Fruit fly (Drosophila melanogaster): Measurements from ENCODE around the gene CG46339.
A peak's percentile ranks its signal among the peaks of the same experiment; 100 is the strongest.

Gene CG46339

DNA sequence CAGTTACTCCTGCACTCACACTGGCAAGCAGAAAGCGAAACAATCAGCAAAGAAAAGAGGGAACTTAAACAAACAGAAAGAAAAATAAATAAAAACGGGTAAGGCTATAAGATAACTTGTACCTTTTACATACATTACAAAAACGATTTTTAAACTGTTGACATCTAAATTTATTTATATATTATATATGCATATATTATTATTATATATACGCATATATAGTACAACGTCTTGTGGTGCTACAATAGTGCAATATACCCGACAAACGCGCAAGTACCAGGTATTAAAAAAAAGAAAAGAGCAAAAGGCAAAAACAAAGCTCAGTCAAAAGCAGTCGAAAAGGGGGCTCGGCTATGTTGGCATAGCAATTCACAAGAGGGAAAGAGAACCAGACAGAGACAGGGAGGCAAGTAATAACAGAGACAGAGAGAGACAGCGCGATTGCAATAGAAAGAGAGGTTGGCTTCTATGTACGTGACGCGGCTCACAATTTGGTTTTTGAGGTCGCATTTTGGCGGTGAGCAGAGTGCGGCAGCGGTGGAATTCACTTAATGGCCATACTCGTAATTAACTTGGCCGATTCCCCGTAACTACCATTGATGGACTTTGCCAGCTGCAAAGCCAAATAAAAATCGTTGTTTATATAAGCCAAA, 38.6 kb downstream of the CG46339 start (continued):
- TF ChIP-seq CG6163 (GFP tag; IDR thresholded peaks at IDR 0.05) (peak; percentile 97), fd85E (GFP tag; optimal IDR thresholded peaks at IDR 0.05) (peak; percentile 58), Met (GFP tag; optimal IDR thresholded peaks at IDR 0.05) (peak; percentile 75), Sox102F (GFP tag; optimal IDR thresholded peaks at IDR 0.05) (peak; percentile 91), Hr4 (GFP tag; optimal IDR thresholded peaks at IDR 0.05) (peak; percentile 71), OdsH (GFP tag; optimal IDR thresholded peaks at IDR 0.05) (peak; percentile 89), CG6808 (GFP tag; optimal IDR thresholded peaks at IDR 0.05) (peak; percentile 81), topi (GFP tag; optimal IDR thresholded peaks at IDR 0.05) (peak; percentile 77), cyc (GFP tag; optimal IDR thresholded peaks at IDR 0.05) (peak; percentile 72), lz (GFP tag; optimal IDR thresholded peaks at IDR 0.05) (peak; percentile 55), CG11902 (GFP tag; optimal IDR thresholded peaks at IDR 0.05) (peak; percentile 87), CG6854 (GFP tag; optimal IDR thresholded peaks at IDR 0.05) (peak; percentile 87), CG9139 (GFP tag; optimal IDR thresholded peaks at IDR 0.05) (peak; percentile 95), CG6276 (GFP tag; optimal IDR thresholded peaks at IDR 0.05) (peak; percentile 92), CG10669 (GFP tag; optimal IDR thresholded peaks at IDR 0.05) (peak; percentile 93), CG11294 (GFP tag; IDR thresholded peaks at IDR 0.05) (peak; percentile 83), eg (GFP tag; IDR thresholded peaks at IDR 0.05) (peak; percentile 98), CG10631 (GFP tag; optimal IDR thresholded peaks at IDR 0.05) (peak; percentile 90), Hr39 (GFP tag; optimal IDR thresholded peaks at IDR 0.05) (peak; percentile 68), Blimp-1 (GFP tag; optimal IDR thresholded peaks at IDR 0.05) (peak; percentile 77), salr (GFP tag; optimal IDR thresholded peaks at IDR 0.05) (peak; percentile 68 to 89), dac (GFP tag; optimal IDR thresholded peaks at IDR 0.05) (peak; percentile 74), ss (GFP tag; optimal IDR thresholded peaks at IDR 0.05) (peak; percentile 94 to 95), Eip75B (GFP tag; optimal IDR thresholded peaks at IDR 0.05) (peak; percentile 47), CG16779 (tag; optimal IDR thresholded peaks at IDR 0.05) (peak; percentile 91), CG8632 (GFP tag; optimal IDR thresholded peaks at IDR 0.05) (peak; percentile 96), CG32006 (GFP tag; optimal IDR thresholded peaks at IDR 0.05) (peak; percentile 90), svp (GFP tag) (peak; percentile 91), Ets21C (GFP tag; optimal IDR thresholded peaks at IDR 0.05) (peak; percentile 40), CG4318 (GFP tag; optimal IDR thresholded peaks at IDR 0.05) (peak; percentile 75), CG34406 (GFP tag; optimal IDR thresholded peaks at IDR 0.05) (peak; percentile 96)

DNA sequence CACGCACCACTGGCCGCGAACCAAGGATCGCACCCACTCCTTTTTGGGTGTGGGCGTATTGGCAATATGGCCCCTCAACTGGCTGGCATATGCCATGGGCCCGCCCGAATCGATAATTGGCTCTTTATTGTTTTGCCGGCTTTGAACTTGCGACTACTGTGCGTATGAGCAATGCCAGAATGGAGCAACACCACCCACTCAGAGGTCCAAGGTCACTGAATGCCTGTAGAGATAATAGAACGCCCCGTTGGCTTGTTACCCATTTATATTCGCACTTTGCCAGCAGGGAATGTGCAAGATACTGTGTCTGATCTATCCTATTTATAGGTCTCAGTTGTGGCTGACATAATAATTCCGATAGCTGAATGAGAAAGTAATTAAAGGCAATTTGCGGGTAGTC, 40.0 kb downstream of the CG46339 start:
- TF ChIP-seq CG6792 (GFP tag; optimal IDR thresholded peaks at IDR 0.05) (no peak), CG8632 (GFP tag; optimal IDR thresholded peaks at IDR 0.05) (no peak), CG9139 (GFP tag; optimal IDR thresholded peaks at IDR 0.05) (no peak), vri (GFP tag; optimal IDR thresholded peaks at IDR 0.05) (no peak), svp (GFP tag) (peak; percentile 55), cyc (GFP tag; optimal IDR thresholded peaks at IDR 0.05) (no peak)

DNA sequence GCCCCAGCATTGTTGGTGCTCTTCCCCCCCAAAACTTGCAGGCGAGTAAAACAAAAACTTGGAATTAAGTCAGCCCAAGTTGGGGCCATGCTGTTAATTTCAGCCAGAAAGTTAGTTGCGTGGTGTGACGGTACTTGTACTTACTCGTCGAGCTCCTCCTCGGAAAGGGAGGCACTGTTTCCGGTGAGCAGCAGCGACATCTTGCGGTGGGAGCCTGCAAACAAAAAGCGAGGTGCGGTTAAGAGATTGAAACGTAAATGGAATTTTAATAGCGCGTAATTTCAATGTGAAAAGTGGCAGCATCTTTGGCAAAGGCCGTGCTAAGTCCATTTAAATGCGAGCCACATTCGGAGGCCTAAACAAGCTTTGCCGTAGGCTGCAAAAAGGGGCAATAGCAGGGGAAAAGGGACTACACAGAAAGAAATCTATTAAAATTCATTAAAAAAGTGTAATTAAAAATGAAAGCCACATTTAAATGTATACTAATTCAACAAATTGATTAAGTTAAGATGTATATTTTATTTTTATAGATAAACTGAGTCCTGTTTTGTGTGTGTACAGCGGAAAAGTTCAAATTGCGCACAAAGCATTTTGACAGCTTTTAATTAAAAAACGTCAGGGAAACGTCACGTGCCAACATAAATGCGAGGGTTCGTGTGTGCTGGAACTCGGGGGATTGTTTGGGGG, 41.0 kb downstream of the CG46339 start:
- TF ChIP-seq pdm3 (GFP tag; optimal IDR thresholded peaks at IDR 0.05) (no peak), svp (GFP tag) (peak; percentile 10), salr (GFP tag; optimal IDR thresholded peaks at IDR 0.05) (no peak), CG8632 (GFP tag; optimal IDR thresholded peaks at IDR 0.05) (no peak), Eip78C (GFP tag) (peak; percentile 21), CG6276 (GFP tag; optimal IDR thresholded peaks at IDR 0.05) (no peak)

DNA sequence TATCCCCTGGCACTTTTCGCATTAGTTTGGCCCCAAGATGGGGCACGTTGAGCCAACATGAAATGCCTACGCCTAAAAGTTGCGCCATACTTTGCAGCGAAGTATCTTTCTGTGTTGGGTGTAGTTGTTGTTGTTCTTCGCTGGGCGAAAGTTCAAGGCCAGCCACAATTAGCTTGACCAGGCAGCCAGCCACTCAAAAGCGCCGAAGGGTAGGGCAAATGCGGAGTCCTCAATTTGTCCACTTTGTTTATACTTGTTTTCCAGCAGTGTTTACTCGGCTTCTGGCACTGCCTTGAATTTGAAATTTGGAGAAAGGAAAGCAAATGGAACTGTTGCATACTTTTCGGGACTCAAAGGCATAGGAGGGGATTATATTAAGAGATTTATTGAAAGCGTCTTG, 41.6 kb downstream of the CG46339 start:
- TF ChIP-seq svp (GFP tag) (peak; percentile 77), salr (GFP tag; optimal IDR thresholded peaks at IDR 0.05) (no peak), cyc (GFP tag; optimal IDR thresholded peaks at IDR 0.05) (no peak), CG3919 (GFP tag; optimal IDR thresholded peaks at IDR 0.05) (no peak), CG3032 (tag; optimal IDR thresholded peaks at IDR 0.05) (no peak)
